Worm (Caenorhabditis elegans) whole organism, young adult: Measurements from ENCODE around the gene lev-8.

ENCODE experiments used
- Y79H2A.3 ChIP-seq: fragments of 200-800 bp; sonication (Bioruptor generic); conservative IDR thresholded peaks from 2 replicates; pipeline ENCODE4 v1.3.6; 2022; ENCODE audit warnings: missing genetic modification reagents, missing genetic modification characterization, missing compliant biosample characterization
- ceh-40 ChIP-seq: fragments of 200-800 bp; sonication (Bioruptor generic); IDR thresholded peaks from 2 replicates; pipeline ENCODE4 v1.3.6; 2022; ENCODE audit warnings: missing genetic modification characterization, missing compliant biosample characterization
- die-1 ChIP-seq: sonication (generic microtip); optimal IDR thresholded peaks from 2 replicates; lab custom pipeline; 2016; ENCODE audit warnings: missing genotype, mild to moderate bottlenecking, missing genetic modification characterization, missing compliant biosample characterization
- dox-1 ChIP-seq: fragments of 200-800 bp; sonication (Bioruptor generic); IDR thresholded peaks from 2 replicates; pipeline ENCODE4 v1.3.6; 2022; ENCODE audit warnings: missing genetic modification reagents, missing genetic modification characterization, missing compliant biosample characterization
- efl-1 ChIP-seq: fragments of 150-350 bp; optimal IDR thresholded peaks from 2 replicates; lab custom pipeline; 2014; ENCODE audit warnings: missing biosample characterization, missing genetic modification reagents, missing genetic modification characterization
- ekl-4 ChIP-seq: fragments of 200-800 bp; sonication (Bioruptor generic); IDR thresholded peaks from 2 replicates; pipeline ENCODE4 v1.3.6; 2022; ENCODE audit warnings: missing genetic modification reagents, missing genetic modification characterization, missing compliant biosample characterization
- lin-40 ChIP-seq: sonication (generic microtip); optimal IDR thresholded peaks from 2 replicates; lab custom pipeline; 2016; ENCODE audit warnings: missing genetic modification characterization, mild to moderate bottlenecking, missing compliant biosample characterization, missing genotype, missing genetic modification reagents
- madf-3 ChIP-seq: fragments of 200-800 bp; sonication (Bioruptor generic); IDR thresholded peaks from 2 replicates; pipeline ENCODE4 v1.3.6; 2022; ENCODE audit warnings: missing genetic modification reagents, missing genetic modification characterization, missing compliant biosample characterization
- madf-6 ChIP-seq: fragments of 200-800 bp; sonication (Bioruptor generic); IDR thresholded peaks from 2 replicates; pipeline ENCODE4 v1.3.6; 2022; ENCODE audit warnings: missing genetic modification reagents, missing genetic modification characterization, missing compliant biosample characterization
- mel-28 ChIP-seq: sonication (generic microtip); optimal IDR thresholded peaks from 2 replicates; lab custom pipeline; 2016; ENCODE audit warnings: borderline replicate concordance, mild to moderate bottlenecking, missing genetic modification characterization, missing compliant biosample characterization
- unc-62 ChIP-seq: fragments of 150-350 bp; optimal IDR thresholded peaks from 2 replicates; lab custom pipeline; 2014; ENCODE audit warnings: missing biosample characterization, missing genetic modification reagents, missing genetic modification characterization
- ztf-26 ChIP-seq: sonication (generic microtip); optimal IDR thresholded peaks from 2 replicates; lab custom pipeline; 2017; ENCODE audit warnings: missing genetic modification characterization, missing compliant biosample characterization

The lev-8 gene

ce11 chrX:11608110-11608759 lies 47.5 kb downstream of the lev-8 start (continued):
- TF ChIP-seq ceh-40 (GFP tag; lab: Robert Waterston, UW) (no peak), Y79H2A.3 (GFP tag; lab: Robert Waterston, UW) (no peak), die-1 (tag; lab: Kevin White, UChicago) (no peak), efl-1 (no peak), ztf-26 (tag; lab: Kevin White, UChicago) (no peak), madf-6 (no peak), dox-1 (GFP tag; lab: Robert Waterston, UW) (no peak), ekl-4 (no peak), madf-3 (GFP tag; lab: Robert Waterston, UW) (no peak), unc-62 (GFP tag; lab: Kevin White, UChicago) (peak; percentile 95), mel-28 (tag; lab: Kevin White, UChicago) (no peak), lin-40 (tag; lab: Kevin White, UChicago) (no peak)
